Worm (Caenorhabditis elegans) whole organism, L4 larva: Measurements from ENCODE around the gene ZK809.8.

Source experiments
- F49E8.2 ChIP-seq: sonication (generic microtip); optimal IDR thresholded peaks from 2 replicates; lab custom pipeline; 2016; ENCODE audit warnings: missing compliant biosample characterization, mild to moderate bottlenecking, missing genetic modification characterization, borderline replicate concordance
- T20F7.1 ChIP-seq: fragments of 200-800 bp; sonication (Bioruptor generic); optimal IDR thresholded peaks from 2 replicates; lab custom pipeline; 2018; ENCODE audit warnings: mild to moderate bottlenecking, missing genetic modification characterization, missing compliant biosample characterization
- T26A8.4 ChIP-seq: fragments of 200-800 bp; sonication (Bioruptor generic); IDR thresholded peaks from 2 replicates; pipeline ENCODE4 v1.3.6; 2022; ENCODE audit warnings: missing genetic modification characterization, missing compliant biosample characterization
- Y48G9A.11 ChIP-seq: fragments of 200-800 bp; sonication (Bioruptor generic); IDR thresholded peaks from 2 replicates; pipeline ENCODE4 v1.3.6; 2022; ENCODE audit warnings: missing genetic modification reagents, missing genetic modification characterization, missing compliant biosample characterization
- Y75B8A.6 ChIP-seq: fragments of 200-800 bp; sonication (Bioruptor generic); IDR thresholded peaks from 2 replicates; pipeline ENCODE4 v1.3.6; 2022; ENCODE audit warnings: missing genetic modification reagents, missing genetic modification characterization, missing compliant biosample characterization
- aha-1 ChIP-seq: fragments of 150-350 bp; peaks from one replicate; lab custom pipeline; 2014; ENCODE audit warnings: missing biosample characterization, missing genetic modification characterization
- aly-2 ChIP-seq: sonication (generic microtip); optimal IDR thresholded peaks from 2 replicates; lab custom pipeline; 2018; ENCODE audit warnings: missing biosample characterization, missing genetic modification characterization
- arid-1 ChIP-seq: fragments of 200-800 bp; sonication (Bioruptor generic); conservative IDR thresholded peaks from 2 replicates; pipeline ENCODE4 v1.3.6; 2022; ENCODE audit warnings: missing genetic modification reagents, missing genetic modification characterization, missing compliant biosample characterization
- ceh-32 ChIP-seq: sonication (generic microtip); optimal IDR thresholded peaks from 2 replicates; lab custom pipeline; 2016; ENCODE audit warnings: mild to moderate bottlenecking, missing genetic modification characterization, missing compliant biosample characterization; ENCODE audit not compliant: poor library complexity
- ceh-62 ChIP-seq: sonication (generic microtip); optimal IDR thresholded peaks from 2 replicates; lab custom pipeline; 2017; ENCODE audit warnings: missing biosample characterization, missing genetic modification characterization
- ceh-82 ChIP-seq: sonication (generic microtip); optimal IDR thresholded peaks from 2 replicates; lab custom pipeline; 2017; ENCODE audit warnings: missing biosample characterization, missing genetic modification characterization
- cey-2 ChIP-seq: sonication (generic microtip); optimal IDR thresholded peaks from 3 replicates; lab custom pipeline; 2017; ENCODE audit warnings: missing genetic modification characterization, mild to moderate bottlenecking, missing compliant biosample characterization, antibody characterized with exemption, borderline replicate concordance; ENCODE audit not compliant: insufficient read depth
- daf-8 ChIP-seq: fragments of 200-800 bp; sonication (Bioruptor generic); IDR thresholded peaks from 2 replicates; pipeline ENCODE4 v1.3.6; 2022; ENCODE audit warnings: missing genetic modification characterization, missing compliant biosample characterization
- dmd-6 ChIP-seq: fragments of 200-800 bp; sonication (Bioruptor generic); IDR thresholded peaks from 2 replicates; pipeline ENCODE4 v1.3.6; 2022; ENCODE audit warnings: missing genetic modification reagents, missing genetic modification characterization, missing compliant biosample characterization
- duxl-1 ChIP-seq: sonication (generic microtip); optimal IDR thresholded peaks from 2 replicates; lab custom pipeline; 2016; ENCODE audit warnings: mild to moderate bottlenecking, missing genetic modification characterization, moderate library complexity, missing compliant biosample characterization; ENCODE audit not compliant: poor library complexity
- egl-43 ChIP-seq: fragments of 200-800 bp; sonication (Bioruptor generic); IDR thresholded peaks from 2 replicates; pipeline ENCODE4 v1.3.6; 2022; ENCODE audit warnings: missing genetic modification reagents, missing genetic modification characterization, missing compliant biosample characterization
- hif-1 ChIP-seq, 2 experiments: sonication (generic microtip); optimal IDR thresholded peaks; 2 replicates each; lab custom pipeline; 2016 to 2017; ENCODE audit warnings: missing compliant biosample characterization in 2 of 2, missing genetic modification characterization in 2 of 2, missing genetic modification reagents in 2 of 2, missing genotype in 2 of 2, mild to moderate bottlenecking in 1 of 2
- hmg-1.1 ChIP-seq: fragments of 200-800 bp; sonication (Bioruptor generic); IDR thresholded peaks from 2 replicates; pipeline ENCODE4 v1.3.6; 2022; ENCODE audit warnings: missing genetic modification reagents, missing genetic modification characterization, missing compliant biosample characterization
- lim-7 ChIP-seq: fragments of 200-800 bp; sonication (Bioruptor generic); IDR thresholded peaks from 2 replicates; pipeline ENCODE4 v1.3.6; 2022; ENCODE audit warnings: missing genetic modification characterization, missing compliant biosample characterization
- lin-13 ChIP-seq: fragments of 150-350 bp; optimal IDR thresholded peaks from 2 replicates; lab custom pipeline; 2014; ENCODE audit warnings: missing biosample characterization, missing genetic modification reagents, missing genetic modification characterization
- lin-38 ChIP-seq: fragments of 200-800 bp; sonication (Bioruptor generic); IDR thresholded peaks from 2 replicates; pipeline ENCODE4 v1.3.6; 2022; ENCODE audit warnings: missing genetic modification reagents, missing genetic modification characterization, missing compliant biosample characterization
- lir-3 ChIP-seq: sonication (generic microtip); optimal IDR thresholded peaks from 2 replicates; lab custom pipeline; 2016; ENCODE audit warnings: mild to moderate bottlenecking, missing genetic modification characterization, missing compliant biosample characterization
- madf-5 ChIP-seq, 2 experiments: fragments of 200-800 bp; sonication (Bioruptor generic); IDR thresholded peaks; 2 replicates each; pipeline ENCODE4 v1.3.6; 2022; ENCODE audit warnings: missing compliant biosample characterization in 2 of 2, missing genetic modification characterization in 2 of 2
- mdl-1 ChIP-seq, 2 experiments: fragments of 150-350 bp in 1 of 2; sonication (generic microtip) in 1 of 2; optimal IDR thresholded peaks; 2 replicates each; lab custom pipeline; 2014 to 2017; ENCODE audit warnings: missing biosample characterization in 2 of 2, missing genetic modification characterization in 2 of 2
- mep-1 ChIP-seq: fragments of 150-350 bp; sonication (generic microtip); optimal IDR thresholded peaks from 3 replicates; lab custom pipeline; 2014; ENCODE audit warnings: missing biosample characterization, missing genetic modification characterization
- mxl-2 ChIP-seq: fragments of 200-800 bp; sonication (Bioruptor generic); conservative IDR thresholded peaks from 2 replicates; pipeline ENCODE4 v1.3.6; 2022; ENCODE audit warnings: missing genetic modification reagents, missing genetic modification characterization, missing compliant biosample characterization
- nhr-237 ChIP-seq: sonication (generic microtip); optimal IDR thresholded peaks from 2 replicates; lab custom pipeline; 2017; ENCODE audit warnings: missing biosample characterization, missing genetic modification characterization
- nhr-48 ChIP-seq: sonication (generic microtip); optimal IDR thresholded peaks from 2 replicates; lab custom pipeline; 2016; ENCODE audit warnings: mild to moderate bottlenecking, missing genetic modification characterization, missing compliant biosample characterization
- nhr-77 ChIP-seq: fragments of 150-350 bp; optimal IDR thresholded peaks from 2 replicates; lab custom pipeline; 2014; ENCODE audit warnings: missing biosample characterization, missing genetic modification characterization
- pha-4 ChIP-seq, 2 experiments: fragments of 150-350 bp in 1 of 2; fragments of 200-800 bp in 1 of 2; sonication (Bioruptor generic) in 1 of 2; IDR thresholded peaks in 1 of 2; optimal IDR thresholded peaks in 1 of 2; 2 replicates each; pipeline versions ENCODE4 v1.3.6 to Lab custom; 2014 to 2022; ENCODE audit warnings: missing genetic modification characterization in 2 of 2, missing genetic modification reagents in 2 of 2, missing biosample characterization in 1 of 2, missing compliant biosample characterization in 1 of 2
- pqm-1 ChIP-seq: sonication (generic microtip); optimal IDR thresholded peaks from 2 replicates; lab custom pipeline; 2017; ENCODE audit warnings: missing biosample characterization, missing genetic modification characterization
- rbr-2 ChIP-seq: sonication (generic microtip); optimal IDR thresholded peaks from 2 replicates; lab custom pipeline; 2016; ENCODE audit warnings: missing genotype, missing genetic modification characterization, missing compliant biosample characterization
- snpc-4 ChIP-seq: fragments of 150-350 bp; optimal IDR thresholded peaks from 2 replicates; lab custom pipeline; 2014; ENCODE audit warnings: missing biosample characterization, missing genetic modification characterization
- tag-97 ChIP-seq: fragments of 200-800 bp; sonication (Bioruptor generic); IDR thresholded peaks from 2 replicates; pipeline ENCODE4 v1.3.6; 2022; ENCODE audit warnings: missing genetic modification characterization, missing compliant biosample characterization
- unc-130 ChIP-seq: sonication (generic microtip); optimal IDR thresholded peaks from 2 replicates; lab custom pipeline; 2016; ENCODE audit warnings: missing genetic modification reagents, missing genetic modification characterization, missing compliant biosample characterization
- unc-39 ChIP-seq: sonication (generic microtip); optimal IDR thresholded peaks from 2 replicates; lab custom pipeline; 2017; ENCODE audit warnings: missing biosample characterization, missing genetic modification characterization
- unc-62 ChIP-seq, 3 experiments: fragments of 150-350 bp in 1 of 3; sonication (generic microtip); optimal IDR thresholded peaks in 2 of 3; peaks in 1 of 3; 1 replicate in 1 of 3; 2 replicates in 2 of 3; lab custom pipeline; 2014 to 2017; ENCODE audit warnings: missing biosample characterization in 3 of 3, missing genetic modification characterization in 3 of 3, missing genetic modification reagents in 3 of 3, missing genotype in 1 of 3
- vab-7 ChIP-seq: fragments of 200-800 bp; sonication (Bioruptor generic); IDR thresholded peaks from 2 replicates; pipeline ENCODE4 v1.3.6; 2022; ENCODE audit warnings: missing genetic modification reagents, missing genetic modification characterization, missing compliant biosample characterization
- zfp-2 ChIP-seq: sonication (generic microtip); optimal IDR thresholded peaks from 2 replicates; lab custom pipeline; 2016; ENCODE audit warnings: mild to moderate bottlenecking, missing genetic modification characterization, missing compliant biosample characterization
- zfp-3 ChIP-seq: fragments of 200-800 bp; sonication (Bioruptor generic); conservative IDR thresholded peaks from 2 replicates; pipeline ENCODE4 v1.3.6; 2022; ENCODE audit warnings: missing genetic modification reagents, missing genetic modification characterization, missing compliant biosample characterization
- zip-11 ChIP-seq: fragments of 200-800 bp; sonication (Bioruptor generic); IDR thresholded peaks from 2 replicates; pipeline ENCODE4 v1.3.6; 2022; ENCODE audit warnings: missing genetic modification characterization, missing compliant biosample characterization
- zip-2 ChIP-seq: fragments of 150-350 bp; optimal IDR thresholded peaks from 2 replicates; lab custom pipeline; 2014; ENCODE audit warnings: missing biosample characterization, missing genetic modification characterization
- ztf-11 ChIP-seq: fragments of 150-350 bp; optimal IDR thresholded peaks from 2 replicates; lab custom pipeline; 2014; ENCODE audit warnings: missing biosample characterization, missing genetic modification characterization

ZK809.8 gene

DNA sequence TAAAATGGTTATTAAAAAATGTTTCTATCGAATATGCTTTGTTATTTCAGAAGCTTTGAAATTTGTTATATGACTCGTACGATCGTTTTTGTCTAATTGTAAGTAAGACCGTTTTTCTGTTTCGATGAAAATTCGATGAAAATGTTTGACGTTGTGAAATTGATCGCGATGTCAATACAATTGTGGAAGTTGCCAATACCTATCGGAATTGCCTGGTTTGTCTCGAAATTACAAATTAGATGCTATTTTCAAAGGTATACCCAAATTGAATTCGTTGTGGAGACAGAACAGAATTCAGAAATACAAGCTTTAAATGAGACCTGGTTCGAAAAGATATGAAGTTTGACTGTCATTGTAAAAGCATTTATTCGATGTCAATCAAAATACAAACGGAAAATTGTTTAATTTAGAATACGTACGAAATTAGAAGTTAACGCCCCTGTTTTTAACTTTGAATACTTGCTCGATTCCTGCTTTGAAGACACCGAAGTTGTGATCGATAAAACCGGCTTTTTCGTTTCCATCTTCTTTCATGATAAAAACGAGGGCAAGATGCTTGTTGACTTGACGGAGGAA lies 45.5 kb downstream of the ZK809.8 start (continued):
- peak; percentile 6 for TF ChIP-seq F49E8.2 (tag; lab: Kevin White, UChicago)
- TF ChIP-seq mep-1: no peak

DNA sequence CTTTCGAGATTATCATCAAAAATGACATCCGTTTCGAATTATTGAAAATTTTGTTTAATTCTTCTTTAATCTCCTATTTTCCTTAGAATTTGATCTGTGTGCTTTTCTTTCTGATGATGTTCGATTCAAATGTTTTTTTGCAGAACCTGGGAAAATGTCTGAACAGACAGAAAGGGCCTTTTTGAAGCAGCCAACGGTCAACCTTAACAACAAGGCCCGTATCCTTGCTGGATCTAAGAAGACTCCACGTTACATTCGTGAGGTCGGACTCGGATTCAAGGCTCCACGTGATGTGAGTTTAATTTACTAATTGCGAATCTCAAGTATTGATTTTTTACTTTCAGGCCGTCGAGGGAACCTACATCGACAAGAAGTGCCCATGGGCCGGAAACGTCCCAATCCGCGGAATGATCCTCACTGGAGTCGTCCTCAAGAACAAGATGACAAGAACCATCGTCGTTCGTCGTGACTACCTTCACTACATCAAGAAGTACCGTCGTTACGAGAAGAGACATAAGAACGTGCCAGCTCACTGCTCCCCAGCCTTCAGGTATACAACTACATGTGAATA lies 46.3 kb downstream of the ZK809.8 start, which contains the start of gene rps-11:
rps-11 (plus strand) TSS at position 144 of the 571 bp plus-strand sequence.
- TF ChIP-seq snpc-4 (tag; lab: Kevin White, UChicago) (no peak), egl-43 (GFP tag; lab: Robert Waterston, UW) (0 out of 2 replicates have a peak, but pooled peaks have one; percentile 6), aha-1 (peak; percentile 92), lim-7 (GFP tag; lab: Robert Waterston, UW) (no peak), lir-3 (tag; lab: Kevin White, UChicago) (no peak)

- TF ChIP-seq arid-1 (peak; percentile 48), aly-2 (tag; lab: Kevin White, UChicago) (no peak), madf-5 (GFP tag; IDR thresholded peaks at IDR 0.05; lab: Robert Waterston, UW) (no peak), duxl-1 (tag; lab: Kevin White, UChicago) (no peak), daf-8 (GFP tag; lab: Robert Waterston, UW) (no peak), ceh-32 (tag; lab: Kevin White, UChicago) (no peak), mxl-2 (GFP tag; lab: Robert Waterston, UW) (no peak), Y48G9A.11 (GFP tag; lab: Robert Waterston, UW) (no peak), unc-130 (GFP tag; lab: Kevin White, UChicago) (peak; percentile 37), tag-97 (GFP tag; lab: Robert Waterston, UW) (no peak), unc-62 (GFP tag; optimal IDR thresholded peaks at IDR 0.05 in 1 of 2; lab: Kevin White, UChicago) (no peak), unc-62 (tag; optimal IDR thresholded peaks at IDR 0.05; lab: Kevin White, UChicago) (no peak), T26A8.4 (peak; percentile 58), hmg-1.1 (peak; percentile 58), mep-1 (peak; percentile 70), mdl-1 (tag; optimal IDR thresholded peaks at IDR 0.05; lab: Kevin White, UChicago) (no peak), pha-4 (GFP tag; IDR thresholded peaks at IDR 0.05; lab: Robert Waterston, UW) (peak; percentile 57; the same call in 1 of the 2 replicates), pha-4 (tag; optimal IDR thresholded peaks at IDR 0.05; lab: Kevin White, UChicago) (no peak), hif-1 (tag; optimal IDR thresholded peaks at IDR 0.05; lab: Kevin White, UChicago) (peak in 1 of 2 experiments; percentile 42), T20F7.1 (GFP tag; lab: Kevin White, UChicago) (no peak), zfp-2 (tag; lab: Kevin White, UChicago) (no peak), nhr-48 (tag; lab: Kevin White, UChicago) (peak; percentile 35), ceh-82 (tag; lab: Kevin White, UChicago) (no peak), nhr-237 (tag; lab: Kevin White, UChicago) (no peak), F49E8.2 (tag; lab: Kevin White, UChicago) (no peak), ztf-11 (tag; lab: Kevin White, UChicago) (no peak), dmd-6 (no peak; the same call in 1 of the 2 replicates), Y75B8A.6 (GFP tag; lab: Robert Waterston, UW) (no peak), lin-38 (GFP tag; lab: Robert Waterston, UW) (peak; percentile 67), cey-2 (tag; lab: Kevin White, UChicago) (no peak), pqm-1 (no peak), aha-1 (peak; percentile 89), zip-2 (no peak), vab-7 (GFP tag; lab: Robert Waterston, UW) (no peak), zip-11 (GFP tag; lab: Robert Waterston, UW) (no peak), nhr-77 (tag; lab: Kevin White, UChicago) (peak; percentile 7), lin-13 (GFP tag; lab: Kevin White, UChicago) (peak; percentile 67), unc-39 (tag; lab: Kevin White, UChicago) (no peak), zfp-3 (GFP tag; lab: Robert Waterston, UW) (0 out of 2 replicates have a peak, but pooled peaks have one; percentile 33), rbr-2 (tag; lab: Kevin White, UChicago) (peak; percentile 70), ceh-62 (no peak)
Measured at ce11 chrIV:11601721-11602405, 47.0 kb downstream of the ZK809.8 start.
